Worm (Caenorhabditis elegans) whole organism, late embryonic: Measurements from ENCODE around the gene F53B3.5.
A peak's percentile ranks its signal among the peaks of the same experiment; 100 is the strongest.

ENCODE experiments used
- C38D4.7 ChIP-seq: fragments of 200-800 bp; sonication (Bioruptor generic); optimal IDR thresholded peaks from 2 replicates; lab custom pipeline; 2018; ENCODE audit warnings: mild to moderate bottlenecking, missing genetic modification characterization, moderate library complexity, missing compliant biosample characterization
- F13H6.1 ChIP-seq: sonication (generic microtip); optimal IDR thresholded peaks from 2 replicates; lab custom pipeline; 2016; ENCODE audit warnings: missing genetic modification characterization, missing compliant biosample characterization
- K09A11.1 ChIP-seq: sonication (generic microtip); optimal IDR thresholded peaks from 2 replicates; lab custom pipeline; 2017; ENCODE audit warnings: antibody characterized with exemption, mild to moderate bottlenecking, missing genetic modification characterization, missing compliant biosample characterization; ENCODE audit not compliant: insufficient read depth
- ahr-1 ChIP-seq: sonication (generic microtip); optimal IDR thresholded peaks from 2 replicates; lab custom pipeline; 2016; ENCODE audit warnings: missing genetic modification characterization, missing compliant biosample characterization
- ama-1 ChIP-seq: fragments of 150-350 bp; optimal IDR thresholded peaks from 2 replicates; lab custom pipeline; 2014
- ceh-19 ChIP-seq: fragments of 200-800 bp; sonication (Bioruptor generic); optimal IDR thresholded peaks from 2 replicates; lab custom pipeline; 2018; ENCODE audit warnings: mild to moderate bottlenecking, missing genetic modification characterization, missing compliant biosample characterization
- ceh-31 ChIP-seq: sonication (generic microtip); optimal IDR thresholded peaks from 2 replicates; lab custom pipeline; 2016; ENCODE audit warnings: missing genetic modification characterization, missing compliant biosample characterization
- ceh-34 ChIP-seq: sonication (generic microtip); optimal IDR thresholded peaks from 2 replicates; lab custom pipeline; 2016; ENCODE audit warnings: mild to moderate bottlenecking, missing genetic modification characterization, missing compliant biosample characterization
- ceh-48 ChIP-seq: sonication (generic microtip); optimal IDR thresholded peaks from 2 replicates; lab custom pipeline; 2016; ENCODE audit warnings: missing genetic modification characterization, inconsistent platforms, missing compliant biosample characterization
- che-1 ChIP-seq: sonication (generic microtip); optimal IDR thresholded peaks from 2 replicates; lab custom pipeline; 2016; ENCODE audit warnings: mild to moderate bottlenecking, missing genetic modification characterization, missing compliant biosample characterization
- dmd-4 ChIP-seq: sonication (generic microtip); optimal IDR thresholded peaks from 2 replicates; lab custom pipeline; 2016; ENCODE audit warnings: borderline replicate concordance, missing genetic modification characterization, missing compliant biosample characterization
- elt-2 ChIP-seq: sonication (generic microtip); optimal IDR thresholded peaks from 2 replicates; lab custom pipeline; 2016; ENCODE audit warnings: missing genetic modification reagents, missing genetic modification characterization, missing compliant biosample characterization
- elt-4 ChIP-seq: sonication (generic microtip); optimal IDR thresholded peaks from 2 replicates; lab custom pipeline; 2016; ENCODE audit warnings: missing genetic modification characterization, missing compliant biosample characterization
- fax-1 ChIP-seq: sonication (generic microtip); optimal IDR thresholded peaks from 2 replicates; lab custom pipeline; 2016; ENCODE audit warnings: missing genotype, missing genetic modification characterization, missing compliant biosample characterization
- fkh-6 ChIP-seq: sonication (generic microtip); optimal IDR thresholded peaks from 2 replicates; lab custom pipeline; 2016; ENCODE audit warnings: missing genetic modification characterization, missing compliant biosample characterization
- hlh-13 ChIP-seq: fragments of 200-800 bp; sonication (Bioruptor generic); optimal IDR thresholded peaks from 2 replicates; lab custom pipeline; 2018; ENCODE audit warnings: mild to moderate bottlenecking, missing genetic modification characterization, missing compliant biosample characterization
- hlh-30 ChIP-seq: sonication (generic microtip); optimal IDR thresholded peaks from 2 replicates; lab custom pipeline; 2017; ENCODE audit warnings: antibody characterized with exemption, missing genetic modification characterization, missing compliant biosample characterization; ENCODE audit not compliant: insufficient read depth
- hlh-6 ChIP-seq: sonication (generic microtip); optimal IDR thresholded peaks from 2 replicates; lab custom pipeline; 2016; ENCODE audit warnings: missing genotype, missing genetic modification characterization, missing compliant biosample characterization
- hlh-8 ChIP-seq: sonication (generic microtip); optimal IDR thresholded peaks from 2 replicates; lab custom pipeline; 2016; ENCODE audit warnings: missing genotype, missing genetic modification characterization, missing compliant biosample characterization
- lin-11 ChIP-seq: fragments of 200-800 bp; sonication (Bioruptor generic); optimal IDR thresholded peaks from 2 replicates; lab custom pipeline; 2018; ENCODE audit warnings: mild to moderate bottlenecking, missing genetic modification characterization, missing compliant biosample characterization
- nfya-1 ChIP-seq: sonication (generic microtip); optimal IDR thresholded peaks from 2 replicates; lab custom pipeline; 2017; ENCODE audit warnings: missing genetic modification characterization, mild to moderate bottlenecking, missing compliant biosample characterization, antibody characterized with exemption, moderate library complexity
- odd-2 ChIP-seq: sonication (generic microtip); optimal IDR thresholded peaks from 2 replicates; lab custom pipeline; 2017; ENCODE audit warnings: antibody characterized with exemption, mild to moderate bottlenecking, missing genetic modification characterization, missing compliant biosample characterization
- pag-3 ChIP-seq: sonication (generic microtip); optimal IDR thresholded peaks from 2 replicates; lab custom pipeline; 2016; ENCODE audit warnings: missing compliant biosample characterization, missing genetic modification characterization, borderline replicate concordance
- pax-1 ChIP-seq: fragments of 150-350 bp; optimal IDR thresholded peaks from 2 replicates; lab custom pipeline; 2014; ENCODE audit warnings: missing biosample characterization, missing genetic modification characterization
- ref-2 ChIP-seq: sonication (generic microtip); optimal IDR thresholded peaks from 2 replicates; lab custom pipeline; 2016; ENCODE audit warnings: missing genetic modification characterization, missing compliant biosample characterization
- rnt-1 ChIP-seq: sonication (generic microtip); optimal IDR thresholded peaks from 2 replicates; lab custom pipeline; 2016; ENCODE audit warnings: missing genetic modification characterization, missing compliant biosample characterization
- sdc-2 ChIP-seq: sonication (generic microtip); optimal IDR thresholded peaks from 2 replicates; lab custom pipeline; 2016; ENCODE audit warnings: missing genotype, missing genetic modification characterization, missing compliant biosample characterization
- sox-2 ChIP-seq: fragments of 200-800 bp; sonication (Bioruptor generic); IDR thresholded peaks from 2 replicates; pipeline ENCODE4 v1.3.6; 2022; ENCODE audit warnings: missing genetic modification reagents, missing genetic modification characterization, missing compliant biosample characterization
- syd-9 ChIP-seq: sonication (generic microtip); optimal IDR thresholded peaks from 2 replicates; lab custom pipeline; 2016; ENCODE audit warnings: mild to moderate bottlenecking, missing genetic modification characterization, moderate library complexity, missing compliant biosample characterization
- tbx-2 ChIP-seq: sonication (generic microtip); optimal IDR thresholded peaks from 2 replicates; lab custom pipeline; 2016; ENCODE audit warnings: missing genetic modification characterization, missing compliant biosample characterization
- tbx-7 ChIP-seq: sonication (generic microtip); optimal IDR thresholded peaks from 2 replicates; lab custom pipeline; 2016; ENCODE audit warnings: missing genotype, missing genetic modification characterization, missing compliant biosample characterization
- ttx-3 ChIP-seq: sonication (generic microtip); optimal IDR thresholded peaks from 2 replicates; lab custom pipeline; 2016; ENCODE audit warnings: missing genetic modification reagents, missing genetic modification characterization, missing compliant biosample characterization
- unc-3 ChIP-seq, 2 experiments: fragments of 200-800 bp in 1 of 2; sonication (Bioruptor generic) in 1 of 2; sonication (generic microtip) in 1 of 2; conservative IDR thresholded peaks in 1 of 2; optimal IDR thresholded peaks in 1 of 2; 2 replicates each; pipeline versions ENCODE4 v1.3.6 to Lab custom; 2016 to 2022; ENCODE audit warnings: missing compliant biosample characterization in 2 of 2, missing genetic modification characterization in 2 of 2, missing genetic modification reagents in 1 of 2
- unc-55 ChIP-seq: sonication (generic microtip); optimal IDR thresholded peaks from 2 replicates; lab custom pipeline; 2017; ENCODE audit warnings: missing biosample characterization, missing genetic modification reagents, missing genetic modification characterization
- unc-86 ChIP-seq: sonication (generic microtip); optimal IDR thresholded peaks from 2 replicates; lab custom pipeline; 2016; ENCODE audit warnings: missing genetic modification characterization, missing compliant biosample characterization
- zip-5 ChIP-seq: sonication (generic microtip); optimal IDR thresholded peaks from 2 replicates; lab custom pipeline; 2016; ENCODE audit warnings: missing genetic modification characterization, missing compliant biosample characterization
- ztf-16 ChIP-seq: sonication (generic microtip); optimal IDR thresholded peaks from 2 replicates; lab custom pipeline; 2017; ENCODE audit warnings: missing genetic modification characterization, missing compliant biosample characterization

F53B3.5 gene

ce11 chrX:2900897-2901496 lies 21.6 kb upstream of the F53B3.5 start:
- TF ChIP-seq elt-4 (tag; lab: Kevin White, UChicago): no peak
- TF ChIP-seq hlh-30 (tag; lab: Kevin White, UChicago): no peak
- no peak for TF ChIP-seq syd-9 (tag; lab: Kevin White, UChicago)
- no peak for TF ChIP-seq lin-11 (tag; lab: Kevin White, UChicago)
- peak; percentile 33 for TF ChIP-seq elt-2 (tag; lab: Kevin White, UChicago)
- no peak for TF ChIP-seq hlh-8 (tag; lab: Kevin White, UChicago)
- peak; percentile 25 for TF ChIP-seq ceh-19 (GFP tag; lab: Kevin White, UChicago)
- TF ChIP-seq ceh-34 (tag; lab: Kevin White, UChicago): peak; percentile 13
- TF ChIP-seq ceh-48: no peak
- TF ChIP-seq ref-2 (tag; lab: Kevin White, UChicago): peak; percentile 39
- TF ChIP-seq ceh-31 (tag; lab: Kevin White, UChicago): peak; percentile 29
- peak; percentile 68 for TF ChIP-seq tbx-2
- no peak for TF ChIP-seq pag-3
- no peak for TF ChIP-seq F13H6.1 (tag; lab: Kevin White, UChicago)
- peak; percentile 40 for TF ChIP-seq hlh-6 (tag; lab: Kevin White, UChicago)
- no peak for TF ChIP-seq unc-86
- TF ChIP-seq hlh-13 (GFP tag; lab: Kevin White, UChicago): no peak
- peak; percentile 18 for TF ChIP-seq che-1
- peak; percentile 69 for TF ChIP-seq sdc-2 (tag; lab: Kevin White, UChicago)
- TF ChIP-seq, all 69 proteins: peak for 9

DNA sequence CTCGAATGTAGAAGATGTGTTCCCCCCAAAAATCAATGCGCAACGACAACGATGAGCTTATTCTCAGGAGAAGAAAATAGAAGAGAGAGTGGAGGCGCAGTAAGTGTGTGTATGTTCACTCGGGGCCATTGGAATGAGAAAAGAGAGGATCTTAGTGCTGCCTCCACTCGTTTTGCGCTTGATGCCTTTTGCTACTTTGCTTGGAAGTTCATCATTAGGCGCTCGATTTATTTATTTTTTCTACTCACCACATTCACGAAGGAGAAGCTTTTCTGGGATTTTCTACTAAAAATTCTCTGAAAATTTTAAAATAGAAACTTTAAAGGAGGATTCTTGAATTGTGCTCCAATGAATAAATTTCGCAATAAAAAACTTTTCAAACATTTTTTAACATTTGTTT lies 18.9 kb upstream of the F53B3.5 start, which contains the start of gene F52B10.3:
F52B10.3 (minus strand) TSS at position 101 of the 400 bp plus-strand sequence.
- peak; percentile 64 for TF ChIP-seq ceh-48
- no peak for TF ChIP-seq F13H6.1 (tag; lab: Kevin White, UChicago)
- peak; percentile 1 for TF ChIP-seq elt-2 (tag; lab: Kevin White, UChicago)
- peak; percentile 5 for TF ChIP-seq nfya-1 (tag; lab: Kevin White, UChicago)
- no peak for TF ChIP-seq ceh-19 (GFP tag; lab: Kevin White, UChicago)
- TF ChIP-seq ceh-31 (tag; lab: Kevin White, UChicago): no peak
- TF ChIP-seq fax-1 (tag; lab: Kevin White, UChicago): no peak
- TF ChIP-seq, all 69 proteins: peak for 3

- TF ChIP-seq ama-1 (lab: Kevin White, UChicago) (no peak), elt-2 (tag; lab: Kevin White, UChicago) (no peak), unc-3 (GFP tag; conservative IDR thresholded peaks at IDR 0.05; lab: Robert Waterston, UW) (no peak), unc-3 (tag; optimal IDR thresholded peaks at IDR 0.05; lab: Kevin White, UChicago) (no peak), ahr-1 (tag; lab: Kevin White, UChicago) (no peak), lin-11 (tag; lab: Kevin White, UChicago) (no peak), C38D4.7 (GFP tag; lab: Kevin White, UChicago) (no peak), tbx-7 (tag; lab: Kevin White, UChicago) (no peak), ceh-19 (GFP tag; lab: Kevin White, UChicago) (no peak), pax-1 (tag; lab: Kevin White, UChicago) (no peak), ttx-3 (tag; lab: Kevin White, UChicago) (no peak), odd-2 (tag; lab: Kevin White, UChicago) (no peak), unc-55 (GFP tag; lab: Kevin White, UChicago) (no peak), rnt-1 (tag; lab: Kevin White, UChicago) (no peak), ztf-16 (no peak), syd-9 (tag; lab: Kevin White, UChicago) (no peak), zip-5 (tag; lab: Kevin White, UChicago) (no peak), fkh-6 (tag; lab: Kevin White, UChicago) (no peak), sox-2 (no peak), dmd-4 (tag; lab: Kevin White, UChicago) (no peak), K09A11.1 (tag; lab: Kevin White, UChicago) (no peak)
These were observed 16.3 kb upstream of the F53B3.5 start for ce11 chrX:2895646-2896045.
